Worm (Caenorhabditis elegans) whole organism, early embryonic: ENCODE measurements around the gene ZC155.2.

ENCODE experiments used
- B0310.2 ChIP-seq: sonication (generic microtip); optimal IDR thresholded peaks from 2 replicates; lab custom pipeline; 2016; ENCODE audit warnings: mild to moderate bottlenecking, missing genetic modification characterization, missing compliant biosample characterization
- F13C5.2 ChIP-seq: sonication (generic microtip); optimal IDR thresholded peaks from 2 replicates; lab custom pipeline; 2017; ENCODE audit warnings: mild to moderate bottlenecking, missing genetic modification characterization, inconsistent platforms, missing compliant biosample characterization
- aly-1 ChIP-seq: sonication (generic microtip); optimal IDR thresholded peaks from 2 replicates; lab custom pipeline; 2016; ENCODE audit warnings: missing genetic modification characterization, missing compliant biosample characterization
- ama-1 ChIP-seq: fragments of 150-350 bp; optimal IDR thresholded peaks from 2 replicates; lab custom pipeline; 2014
- ceh-13 ChIP-seq: fragments of 200-800 bp; sonication (Bioruptor generic); optimal IDR thresholded peaks from 2 replicates; lab custom pipeline; 2018; ENCODE audit warnings: mild to moderate bottlenecking, missing genetic modification characterization, missing compliant biosample characterization
- ceh-36 ChIP-seq: sonication (generic microtip); optimal IDR thresholded peaks from 2 replicates; lab custom pipeline; 2016; ENCODE audit warnings: missing genetic modification characterization, inconsistent platforms, missing compliant biosample characterization
- ets-7 ChIP-seq: sonication (generic microtip); optimal IDR thresholded peaks from 2 replicates; lab custom pipeline; 2016; ENCODE audit warnings: missing genotype, missing genetic modification characterization, missing compliant biosample characterization
- flt-1 ChIP-seq: fragments of 200-800 bp; sonication (Bioruptor generic); IDR thresholded peaks from 2 replicates; pipeline ENCODE4 v1.3.6; 2022; ENCODE audit warnings: missing genetic modification characterization, missing compliant biosample characterization
- hmbx-1 ChIP-seq: sonication (generic microtip); optimal IDR thresholded peaks from 2 replicates; lab custom pipeline; 2016; ENCODE audit warnings: mild to moderate bottlenecking, missing genetic modification characterization, missing compliant biosample characterization
- hmg-4 ChIP-seq: fragments of 200-800 bp; sonication (Bioruptor generic); optimal IDR thresholded peaks from 2 replicates; lab custom pipeline; 2018; ENCODE audit warnings: mild to moderate bottlenecking, missing genetic modification characterization, missing compliant biosample characterization
- hnd-1 ChIP-seq: sonication (generic microtip); optimal IDR thresholded peaks from 2 replicates; lab custom pipeline; 2016; ENCODE audit warnings: missing genetic modification characterization, missing compliant biosample characterization
- pes-1 ChIP-seq: fragments of 200-800 bp; sonication (Bioruptor generic); IDR thresholded peaks from 2 replicates; pipeline ENCODE4 v1.3.6; 2022; ENCODE audit warnings: missing genetic modification reagents, missing genetic modification characterization, missing compliant biosample characterization
- scrt-1 ChIP-seq: fragments of 200-800 bp; sonication (Bioruptor generic); IDR thresholded peaks from 2 replicates; pipeline ENCODE4 v1.3.6; 2022; ENCODE audit warnings: missing genetic modification characterization, missing compliant biosample characterization
- sea-1 ChIP-seq: fragments of 200-800 bp; sonication (Bioruptor generic); conservative IDR thresholded peaks from 2 replicates; pipeline ENCODE4 v1.3.6; 2022; ENCODE audit warnings: missing genetic modification characterization, missing compliant biosample characterization
- tbx-11 ChIP-seq: fragments of 200-800 bp; sonication (Bioruptor generic); IDR thresholded peaks from 2 replicates; pipeline ENCODE4 v1.3.6; 2022; ENCODE audit warnings: missing genetic modification characterization, missing compliant biosample characterization
- tbx-37 ChIP-seq: fragments of 200-800 bp; sonication (Bioruptor generic); conservative IDR thresholded peaks from 2 replicates; pipeline ENCODE4 v1.3.6; 2022; ENCODE audit warnings: missing genetic modification reagents, missing genetic modification characterization, missing compliant biosample characterization
- tra-4 ChIP-seq: sonication (generic microtip); optimal IDR thresholded peaks from 2 replicates; lab custom pipeline; 2017; ENCODE audit warnings: missing genetic modification characterization, missing compliant biosample characterization

ZC155.2 gene

DNA sequence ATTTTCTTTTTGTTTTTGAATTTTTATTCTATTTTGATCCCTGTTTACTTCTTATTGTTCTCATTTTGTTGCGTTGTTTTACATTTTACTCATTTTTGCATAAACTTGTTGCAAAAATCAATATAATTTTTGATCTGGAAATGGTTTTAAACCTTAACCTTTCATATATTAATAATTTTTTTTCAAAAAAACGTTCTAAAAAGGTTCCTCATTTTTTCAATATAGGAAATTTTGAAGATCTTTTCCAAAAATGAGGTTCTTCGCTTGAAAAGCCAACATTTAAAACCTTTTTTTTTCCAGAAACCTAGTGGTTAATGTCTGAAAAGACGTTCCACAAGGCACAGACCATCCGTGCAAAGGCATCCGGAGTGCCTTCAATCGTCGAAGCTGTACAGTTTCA lies 41.6 kb downstream of the ZC155.2 start, which contains the start of gene gop-3:
Gene gop-3 (plus strand): TSS at position 301 of the 400 bp plus-strand sequence.
- TF ChIP-seq sea-1 (no peak), F13C5.2 (tag; lab: Kevin White, UChicago) (no peak), pes-1 (no peak), tbx-11 (GFP tag; lab: Robert Waterston, UW) (no peak), ceh-36 (no peak), ets-7 (tag; lab: Kevin White, UChicago) (no peak), hmbx-1 (tag; lab: Kevin White, UChicago) (no peak), hnd-1 (tag; lab: Kevin White, UChicago) (no peak), scrt-1 (GFP tag; lab: Robert Waterston, UW) (no peak), tra-4 (tag; lab: Kevin White, UChicago) (no peak), B0310.2 (tag; lab: Kevin White, UChicago) (no peak), flt-1 (GFP tag; lab: Robert Waterston, UW) (no peak), hmg-4 (GFP tag; lab: Kevin White, UChicago) (no peak), ceh-13 (GFP tag; lab: Kevin White, UChicago) (no peak), tbx-37 (GFP tag; lab: Robert Waterston, UW) (no peak), aly-1 (tag; lab: Kevin White, UChicago) (no peak), ama-1 (lab: Kevin White, UChicago) (no peak)

DNA sequence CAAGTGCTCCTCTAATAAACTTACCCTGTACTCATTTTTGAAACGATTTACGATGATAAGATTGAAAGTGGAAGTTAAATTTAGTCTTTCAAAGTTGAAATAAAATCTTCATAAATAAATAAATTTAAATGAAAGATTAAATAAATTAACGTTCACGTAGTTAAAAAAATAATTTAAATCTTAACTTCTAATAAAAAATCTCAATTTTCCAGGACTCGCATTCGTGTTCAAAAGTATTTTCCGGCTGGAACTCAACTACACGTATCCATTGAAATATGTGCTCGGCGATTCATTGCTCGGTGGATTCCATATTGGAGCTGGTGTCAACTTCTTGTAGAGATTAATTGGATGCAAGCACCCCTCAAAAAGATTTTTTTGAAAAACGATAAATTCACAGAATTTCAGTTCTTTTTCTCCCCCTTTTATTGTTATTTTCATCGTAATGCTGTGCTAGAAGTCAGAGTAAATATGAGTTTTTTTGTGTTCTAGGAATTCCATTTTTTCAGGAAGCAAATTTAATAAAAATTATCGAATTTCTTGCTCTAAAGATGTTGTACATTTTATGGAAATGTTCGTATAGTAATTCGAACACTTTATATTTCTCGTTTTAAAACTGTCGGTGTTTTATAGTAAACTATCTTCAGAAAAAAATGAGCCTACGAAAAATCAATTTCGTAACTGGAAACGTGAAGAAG lies 44.7 kb downstream of the ZC155.2 start, which contains the start of the genes C34E10.9 and hap-1:
Gene C34E10.9 (minus strand): TSS at position 101 of the 695 bp plus-strand sequence.
Gene hap-1 (plus strand): TSS at position 645 of the 695 bp plus-strand sequence.
- TF ChIP-seq B0310.2 (tag; lab: Kevin White, UChicago), result no peak
- no peak for TF ChIP-seq pes-1
- TF ChIP-seq flt-1 (GFP tag; lab: Robert Waterston, UW), result no peak
- TF ChIP-seq hnd-1 (tag; lab: Kevin White, UChicago), result no peak
- no peak for TF ChIP-seq ceh-13 (GFP tag; lab: Kevin White, UChicago)
- no peak for TF ChIP-seq F13C5.2 (tag; lab: Kevin White, UChicago)
- no peak for TF ChIP-seq ama-1 (lab: Kevin White, UChicago)
- TF ChIP-seq sea-1, result no peak
- no peak for TF ChIP-seq ets-7 (tag; lab: Kevin White, UChicago)
- TF ChIP-seq tra-4 (tag; lab: Kevin White, UChicago), result no peak
- TF ChIP-seq ceh-36, result no peak
- TF ChIP-seq scrt-1 (GFP tag; lab: Robert Waterston, UW), result no peak
- TF ChIP-seq tbx-11 (GFP tag; lab: Robert Waterston, UW), result no peak
- TF ChIP-seq hmg-4 (GFP tag; lab: Kevin White, UChicago), result no peak
- TF ChIP-seq hmbx-1 (tag; lab: Kevin White, UChicago), result no peak

- no peak for TF ChIP-seq ama-1 (lab: Kevin White, UChicago)
- TF ChIP-seq tbx-37 (GFP tag; lab: Robert Waterston, UW), result no peak
- TF ChIP-seq aly-1 (tag; lab: Kevin White, UChicago), result no peak
- TF ChIP-seq ceh-13 (GFP tag; lab: Kevin White, UChicago), result no peak
- TF ChIP-seq ets-7 (tag; lab: Kevin White, UChicago), result no peak
- TF ChIP-seq hnd-1 (tag; lab: Kevin White, UChicago), result no peak
- TF ChIP-seq scrt-1 (GFP tag; lab: Robert Waterston, UW), result no peak
- no peak for TF ChIP-seq tra-4 (tag; lab: Kevin White, UChicago)
- no peak for TF ChIP-seq flt-1 (GFP tag; lab: Robert Waterston, UW)
- no peak for TF ChIP-seq B0310.2 (tag; lab: Kevin White, UChicago)
Measured at ce11 chrIII:5264813-5265212, 46.0 kb downstream of the ZC155.2 start, which contains the start of gene gro-1. gro-1 (plus strand) TSS chrIII:5265113.

- TF ChIP-seq B0310.2 (tag; lab: Kevin White, UChicago) (no peak), tbx-37 (GFP tag; lab: Robert Waterston, UW) (no peak), sea-1 (no peak), F13C5.2 (tag; lab: Kevin White, UChicago) (no peak), hmg-4 (GFP tag; lab: Kevin White, UChicago) (no peak), ceh-13 (GFP tag; lab: Kevin White, UChicago) (no peak), hmbx-1 (tag; lab: Kevin White, UChicago) (no peak), ama-1 (lab: Kevin White, UChicago) (no peak)
Measured at ce11 chrIII:5267217-5267906, 48.6 kb downstream of the ZC155.2 start, which contains the start of gene ZC395.5. ZC395.5 (plus strand) TSS chrIII:5267848.

ce11 chrIII:5268486-5268885 lies 49.7 kb downstream of the ZC155.2 start:
- no peak for TF ChIP-seq ets-7 (tag; lab: Kevin White, UChicago)
- TF ChIP-seq tbx-11 (GFP tag; lab: Robert Waterston, UW), result no peak
- TF ChIP-seq pes-1, result no peak
- TF ChIP-seq hmbx-1 (tag; lab: Kevin White, UChicago), result no peak
- TF ChIP-seq ceh-13 (GFP tag; lab: Kevin White, UChicago), result no peak
- no peak for TF ChIP-seq aly-1 (tag; lab: Kevin White, UChicago)
- no peak for TF ChIP-seq tbx-37 (GFP tag; lab: Robert Waterston, UW)
- TF ChIP-seq flt-1 (GFP tag; lab: Robert Waterston, UW), result no peak
- TF ChIP-seq F13C5.2 (tag; lab: Kevin White, UChicago), result no peak
